Worm (Caenorhabditis elegans) whole organism, L3 larva: ENCODE measurements around the gene mrpl-53.

Experiments
- egl-27 ChIP-seq: sonication (generic microtip); optimal IDR thresholded peaks from 4 replicates; lab custom pipeline; 2017; ENCODE audit warnings: missing biosample characterization, missing genetic modification reagents, missing genetic modification characterization
- elt-2 ChIP-seq: sonication (generic microtip); optimal IDR thresholded peaks from 2 replicates; lab custom pipeline; 2016; ENCODE audit warnings: missing genetic modification reagents, mild to moderate bottlenecking, missing genetic modification characterization, missing compliant biosample characterization
- lin-15B ChIP-seq: fragments of 150-350 bp; optimal IDR thresholded peaks from 2 replicates; lab custom pipeline; 2014; ENCODE audit warnings: missing biosample characterization, missing genetic modification characterization
- mdl-1 ChIP-seq: fragments of 150-350 bp; optimal IDR thresholded peaks from 2 replicates; lab custom pipeline; 2014; ENCODE audit warnings: missing biosample characterization, missing genetic modification characterization
- mml-1 ChIP-seq: fragments of 150-350 bp; sonication (generic microtip); optimal IDR thresholded peaks from 3 replicates; lab custom pipeline; 2014; ENCODE audit warnings: missing biosample characterization, missing genetic modification characterization
- nfya-1 ChIP-seq: sonication (generic microtip); optimal IDR thresholded peaks from 2 replicates; lab custom pipeline; 2017; ENCODE audit warnings: missing genetic modification characterization, mild to moderate bottlenecking, missing compliant biosample characterization, antibody characterized with exemption, moderate library complexity; ENCODE audit not compliant: insufficient read depth
- nhr-11 ChIP-seq: fragments of 150-350 bp; optimal IDR thresholded peaks from 2 replicates; lab custom pipeline; 2014; ENCODE audit warnings: missing biosample characterization, missing genetic modification characterization
- nhr-25 ChIP-seq: sonication (generic microtip); optimal IDR thresholded peaks from 2 replicates; lab custom pipeline; 2017; ENCODE audit warnings: missing biosample characterization, missing genetic modification characterization
- nhr-77 ChIP-seq: fragments of 150-350 bp; optimal IDR thresholded peaks from 2 replicates; lab custom pipeline; 2014; ENCODE audit warnings: missing biosample characterization, missing genetic modification characterization
- pqm-1 ChIP-seq: fragments of 150-350 bp; optimal IDR thresholded peaks from 2 replicates; lab custom pipeline; 2017; ENCODE audit warnings: missing biosample characterization, missing genetic modification characterization, inconsistent platforms
- snpc-4 ChIP-seq: fragments of 150-350 bp; optimal IDR thresholded peaks from 2 replicates; lab custom pipeline; 2014; ENCODE audit warnings: missing biosample characterization, missing genetic modification characterization
- unc-39 ChIP-seq: sonication (generic microtip); optimal IDR thresholded peaks from 4 replicates; lab custom pipeline; 2017; ENCODE audit warnings: missing biosample characterization, missing genetic modification characterization
- unc-62 ChIP-seq: fragments of 150-350 bp; sonication (generic microtip); optimal IDR thresholded peaks from 4 replicates; lab custom pipeline; 2014; ENCODE audit warnings: missing biosample characterization, missing genetic modification reagents, missing genetic modification characterization
- ztf-11 ChIP-seq: fragments of 150-350 bp; optimal IDR thresholded peaks from 2 replicates; lab custom pipeline; 2014; ENCODE audit warnings: missing biosample characterization, missing genetic modification characterization

DNA sequence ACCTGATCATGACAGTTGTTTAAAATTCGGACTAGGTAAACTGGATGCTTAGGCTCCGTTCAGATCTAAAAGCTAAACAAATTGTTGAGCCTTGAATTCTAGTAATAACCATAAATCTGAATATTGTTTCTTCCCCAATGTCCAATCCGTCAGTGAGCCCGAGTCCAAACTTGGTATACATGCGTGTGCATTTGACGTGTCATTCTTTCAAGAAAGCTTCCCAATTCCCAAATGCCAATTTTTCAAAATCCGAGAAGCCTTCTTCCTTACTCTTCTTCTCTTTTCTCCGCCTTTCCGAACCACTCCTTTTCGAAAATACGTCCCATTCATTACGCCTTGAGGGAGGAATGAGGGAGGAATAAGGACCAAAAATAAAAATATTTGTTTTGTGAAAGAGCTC, 20.7 kb upstream of the mrpl-53 start:
- TF ChIP-seq unc-62 (GFP tag; lab: Kevin White, UChicago) (no peak), elt-2 (tag; lab: Kevin White, UChicago) (no peak), nhr-25 (no peak), ztf-11 (tag; lab: Kevin White, UChicago) (no peak), mml-1 (tag; lab: Kevin White, UChicago) (no peak), unc-39 (tag; lab: Kevin White, UChicago) (no peak), egl-27 (tag; lab: Kevin White, UChicago) (no peak), mdl-1 (tag; lab: Kevin White, UChicago) (no peak), nhr-77 (tag; lab: Kevin White, UChicago) (no peak), lin-15B (tag; lab: Kevin White, UChicago) (no peak), pqm-1 (tag; lab: Kevin White, UChicago) (no peak), snpc-4 (no peak), nhr-11 (tag; lab: Kevin White, UChicago) (no peak), nfya-1 (tag; lab: Kevin White, UChicago) (no peak)
